Fruit fly (Drosophila melanogaster) whole organism, embryonic: Measurements from ENCODE around the gene Atat.

Source experiments
- Adf1 ChIP-seq: fragments of 200-800 bp; sonication (Bioruptor generic); IDR thresholded peaks from 2 replicates; pipeline ENCODE4 v1.3.6; 2022; ENCODE audit warnings: missing biosample characterization, missing genetic modification characterization
- CG10147 ChIP-seq: fragments of 200-800 bp; sonication (Bioruptor generic); optimal IDR thresholded peaks from 2 replicates; lab custom pipeline; 2019; ENCODE audit warnings: missing biosample characterization, mild to moderate bottlenecking, missing genetic modification characterization, moderate library complexity
- CG10267 ChIP-seq: fragments of 200-800 bp; sonication (Bioruptor generic); optimal IDR thresholded peaks from 2 replicates; lab custom pipeline; 2018; ENCODE audit warnings: missing biosample characterization, mild to moderate bottlenecking, missing genetic modification characterization, moderate library complexity
- CG10462 ChIP-seq: fragments of 200-800 bp; sonication (Bioruptor generic); optimal IDR thresholded peaks from 2 replicates; lab custom pipeline; 2016; ENCODE audit warnings: missing biosample characterization, missing genetic modification characterization
- CG10565 ChIP-seq: fragments of 200-800 bp; sonication (Bioruptor generic); optimal IDR thresholded peaks from 3 replicates; lab custom pipeline; 2016; ENCODE audit warnings: missing biosample characterization, mild to moderate bottlenecking, missing genetic modification characterization
- CG12104 ChIP-seq: fragments of 200-800 bp; sonication (Bioruptor generic); optimal IDR thresholded peaks from 3 replicates; lab custom pipeline; 2016; ENCODE audit warnings: missing biosample characterization, missing genetic modification characterization
- CG12391 ChIP-seq: fragments of 200-800 bp; sonication (Bioruptor generic); optimal IDR thresholded peaks from 3 replicates; lab custom pipeline; 2018; ENCODE audit warnings: missing biosample characterization, mild to moderate bottlenecking, missing genetic modification characterization, moderate library complexity
- CG15514 ChIP-seq: fragments of 200-800 bp; sonication (Bioruptor generic); optimal IDR thresholded peaks from 3 replicates; lab custom pipeline; 2017; ENCODE audit warnings: missing biosample characterization, missing genetic modification characterization, mild to moderate bottlenecking, moderate library complexity, missing genetic modification reagents
- CG17359 ChIP-seq: fragments of 200-800 bp; sonication (Bioruptor generic); optimal IDR thresholded peaks from 3 replicates; lab custom pipeline; 2018; ENCODE audit warnings: missing biosample characterization, mild to moderate bottlenecking, missing genetic modification characterization, moderate library complexity
- CG17385 ChIP-seq: fragments of 200-800 bp; sonication (Bioruptor generic); optimal IDR thresholded peaks from 3 replicates; lab custom pipeline; 2018; ENCODE audit warnings: missing biosample characterization, mild to moderate bottlenecking, missing genetic modification characterization
- CG2678 ChIP-seq: fragments of 200-800 bp; sonication (Bioruptor generic); optimal IDR thresholded peaks from 3 replicates; lab custom pipeline; 2019; ENCODE audit warnings: missing biosample characterization, mild to moderate bottlenecking, missing genetic modification characterization, moderate library complexity
- CG30403 ChIP-seq: fragments of 200-800 bp; sonication (Bioruptor generic); optimal IDR thresholded peaks from 3 replicates; lab custom pipeline; 2016; ENCODE audit warnings: missing biosample characterization, missing genetic modification characterization
- CG4328 ChIP-seq: fragments of 200-800 bp; sonication (Bioruptor generic); optimal IDR thresholded peaks from 3 replicates; lab custom pipeline; 2017; ENCODE audit warnings: missing biosample characterization, missing genetic modification reagents, missing genetic modification characterization
- CG4707 ChIP-seq: fragments of 200-800 bp; sonication (Bioruptor generic); optimal IDR thresholded peaks from 2 replicates; lab custom pipeline; 2018; ENCODE audit warnings: missing biosample characterization, mild to moderate bottlenecking, missing genetic modification characterization, moderate library complexity
- CG5180 ChIP-seq: fragments of 200-800 bp; sonication (Bioruptor generic); optimal IDR thresholded peaks from 3 replicates; lab custom pipeline; 2017; ENCODE audit warnings: missing biosample characterization, missing genetic modification characterization, mild to moderate bottlenecking, moderate library complexity, missing genetic modification reagents
- CG6854 ChIP-seq: fragments of 200-800 bp; sonication (Bioruptor generic); optimal IDR thresholded peaks from 3 replicates; lab custom pipeline; 2017; ENCODE audit warnings: missing biosample characterization, mild to moderate bottlenecking, missing genetic modification characterization
- CG7786 ChIP-seq: fragments of 200-800 bp; sonication (Bioruptor generic); optimal IDR thresholded peaks from 2 replicates; lab custom pipeline; 2016; ENCODE audit warnings: missing biosample characterization, missing genetic modification characterization
- CG7963 ChIP-seq: fragments of 200-800 bp; sonication (Bioruptor generic); IDR thresholded peaks from 3 replicates; pipeline ENCODE4 v1.3.6; 2022; ENCODE audit warnings: missing biosample characterization, missing genetic modification characterization; ENCODE audit not compliant: partially characterized antibody
- Dbx ChIP-seq: fragments of 200-800 bp; sonication (Bioruptor generic); IDR thresholded peaks from 3 replicates; pipeline ENCODE4 v1.3.6; 2022; ENCODE audit warnings: missing biosample characterization, missing genetic modification characterization
- Dek ChIP-seq: fragments of 200-800 bp; sonication (Bioruptor generic); optimal IDR thresholded peaks from 3 replicates; lab custom pipeline; 2019; ENCODE audit warnings: missing biosample characterization, mild to moderate bottlenecking, missing genetic modification characterization, moderate library complexity
- Dp ChIP-seq: fragments of 200-800 bp; sonication (Bioruptor generic); optimal IDR thresholded peaks from 2 replicates; lab custom pipeline; 2018; ENCODE audit warnings: missing biosample characterization, mild to moderate bottlenecking, missing genetic modification characterization, moderate library complexity
- HmgD ChIP-seq: fragments of 200-800 bp; sonication (Bioruptor generic); optimal IDR thresholded peaks from 3 replicates; lab custom pipeline; 2016; ENCODE audit warnings: missing biosample characterization, missing genetic modification characterization
- Hmr ChIP-seq: fragments of 200-800 bp; sonication (Bioruptor generic); optimal IDR thresholded peaks from 3 replicates; lab custom pipeline; 2017; ENCODE audit warnings: mild to moderate bottlenecking, missing biosample characterization, missing genetic modification reagents, missing genetic modification characterization
- Hr78 ChIP-seq, 2 experiments: fragments of 200-800 bp in 1 of 2; fragments of >200 bp in 1 of 2; sonication (Bioruptor generic) in 1 of 2; optimal IDR thresholded peaks; 2 replicates each; lab custom pipeline; 2017 to 2019; ENCODE audit warnings: missing biosample characterization in 2 of 2, missing genetic modification characterization in 2 of 2, mild to moderate bottlenecking in 1 of 2, moderate library complexity in 1 of 2
- Max ChIP-seq: fragments of 200-800 bp; sonication (Bioruptor generic); optimal IDR thresholded peaks from 2 replicates; lab custom pipeline; 2016; ENCODE audit warnings: missing biosample characterization, mild to moderate bottlenecking, missing genetic modification characterization
- Mes4 ChIP-seq: fragments of 200-800 bp; sonication (Bioruptor generic); optimal IDR thresholded peaks from 2 replicates; lab custom pipeline; 2016; ENCODE audit warnings: missing biosample characterization, missing genetic modification characterization
- Scr ChIP-seq: fragments of 200-800 bp; sonication (Bioruptor generic); IDR thresholded peaks from 2 replicates; pipeline ENCODE4 v1.3.6; 2022; ENCODE audit warnings: missing biosample characterization, missing genetic modification characterization; ENCODE audit not compliant: partially characterized antibody
- al ChIP-seq: fragments of 200-800 bp; sonication (Bioruptor generic); IDR thresholded peaks from 2 replicates; pipeline ENCODE4 v1.3.6; 2022; ENCODE audit warnings: missing biosample characterization, missing genetic modification characterization
- ash1 ChIP-seq: fragments of 200-800 bp; sonication (Bioruptor generic); optimal IDR thresholded peaks from 2 replicates; lab custom pipeline; 2018; ENCODE audit warnings: missing biosample characterization, mild to moderate bottlenecking, missing genetic modification characterization
- cato ChIP-seq: fragments of 200-800 bp; sonication (Bioruptor generic); optimal IDR thresholded peaks from 2 replicates; lab custom pipeline; 2016; ENCODE audit warnings: missing biosample characterization, missing genetic modification characterization, borderline replicate concordance
- cg ChIP-seq: fragments of 200-800 bp; sonication (Bioruptor generic); optimal IDR thresholded peaks from 3 replicates; lab custom pipeline; 2019; ENCODE audit warnings: missing biosample characterization, mild to moderate bottlenecking, missing genetic modification characterization, moderate library complexity
- exex ChIP-seq: fragments of 200-800 bp; sonication (Bioruptor generic); optimal IDR thresholded peaks from 4 replicates; lab custom pipeline; 2018; ENCODE audit warnings: missing biosample characterization, mild to moderate bottlenecking, missing genetic modification characterization, moderate library complexity
- h ChIP-seq: fragments of >200 bp; optimal IDR thresholded peaks from 2 replicates; lab custom pipeline; 2017
- hb ChIP-seq: fragments of 200-800 bp; sonication (Bioruptor generic); IDR thresholded peaks from 3 replicates; pipeline ENCODE4 v1.3.6; 2022; ENCODE audit warnings: missing biosample characterization, missing genetic modification characterization; ENCODE audit not compliant: partially characterized antibody
- pfk ChIP-seq: fragments of 200-800 bp; sonication (Bioruptor generic); optimal IDR thresholded peaks from 2 replicates; lab custom pipeline; 2018; ENCODE audit warnings: missing biosample characterization, mild to moderate bottlenecking, missing genetic modification characterization, moderate library complexity
- pnt ChIP-seq: fragments of 200-800 bp; sonication (Bioruptor generic); optimal IDR thresholded peaks from 3 replicates; lab custom pipeline; 2016; ENCODE audit warnings: missing biosample characterization, missing genetic modification characterization
- prd ChIP-seq, 3 experiments: fragments of >200 bp in 2 of 3; fragments of 200-800 bp in 1 of 3; sonication (Bioruptor generic) in 1 of 3; optimal IDR thresholded peaks in 2 of 3; IDR thresholded peaks in 1 of 3; 2 replicates in 2 of 3; 3 replicates in 1 of 3; pipeline versions ENCODE4 v1.3.6 to Lab custom; 2017 to 2022; ENCODE audit warnings: missing biosample characterization in 1 of 3, missing genetic modification characterization in 1 of 3
- psq ChIP-seq: fragments of 200-800 bp; sonication (Bioruptor generic); optimal IDR thresholded peaks from 2 replicates; lab custom pipeline; 2017; ENCODE audit warnings: missing biosample characterization, missing genetic modification characterization
- pum ChIP-seq: fragments of 200-800 bp; sonication (Bioruptor generic); optimal IDR thresholded peaks from 2 replicates; lab custom pipeline; 2016; ENCODE audit warnings: missing biosample characterization, missing genetic modification characterization
- ranshi ChIP-seq: fragments of 200-800 bp; sonication (Bioruptor generic); IDR thresholded peaks from 2 replicates; pipeline ENCODE4 v1.3.6; 2022; ENCODE audit warnings: missing biosample characterization, missing genetic modification characterization
- salm ChIP-seq: fragments of 200-800 bp; sonication (Bioruptor generic); optimal IDR thresholded peaks from 2 replicates; lab custom pipeline; 2018; ENCODE audit warnings: missing biosample characterization, mild to moderate bottlenecking, missing genetic modification characterization
- sc ChIP-seq, 3 experiments: fragments of >200 bp in 2 of 3; fragments of 200-800 bp in 1 of 3; sonication (Bioruptor generic) in 1 of 3; optimal IDR thresholded peaks; 2 replicates in 2 of 3; 3 replicates in 1 of 3; lab custom pipeline; 2017; ENCODE audit warnings: mild to moderate bottlenecking in 1 of 3, missing biosample characterization in 1 of 3, missing genetic modification characterization in 1 of 3, missing genetic modification reagents in 1 of 3
- scrt ChIP-seq: fragments of 200-800 bp; sonication (Bioruptor generic); optimal IDR thresholded peaks from 2 replicates; lab custom pipeline; 2018; ENCODE audit warnings: missing biosample characterization, mild to moderate bottlenecking, missing genetic modification characterization, moderate library complexity
- sima ChIP-seq: fragments of 200-800 bp; sonication (Bioruptor generic); optimal IDR thresholded peaks from 2 replicates; lab custom pipeline; 2016; ENCODE audit warnings: missing biosample characterization, missing genetic modification characterization
- sr ChIP-seq: fragments of 200-800 bp; sonication (Bioruptor generic); IDR thresholded peaks from 3 replicates; pipeline ENCODE4 v1.3.6; 2022; ENCODE audit warnings: missing biosample characterization, missing genetic modification characterization
- wdn ChIP-seq: fragments of 200-800 bp; sonication (Bioruptor generic); IDR thresholded peaks from 2 replicates; pipeline ENCODE4 v1.3.6; 2022; ENCODE audit warnings: missing biosample characterization, missing genetic modification characterization
- z ChIP-seq: fragments of 200-800 bp; sonication (Bioruptor generic); IDR thresholded peaks from 3 replicates; pipeline ENCODE4 v1.3.6; 2022; ENCODE audit warnings: missing biosample characterization, missing genetic modification characterization
- zfh1 ChIP-seq: fragments of 200-800 bp; sonication (Bioruptor generic); IDR thresholded peaks from 3 replicates; pipeline ENCODE4 v1.3.6; 2022; ENCODE audit warnings: missing biosample characterization, missing genetic modification characterization
- zfh2 ChIP-seq: fragments of 200-800 bp; sonication (Bioruptor generic); optimal IDR thresholded peaks from 2 replicates; lab custom pipeline; 2016; ENCODE audit warnings: missing biosample characterization, missing genetic modification characterization

Atat gene

DNA sequence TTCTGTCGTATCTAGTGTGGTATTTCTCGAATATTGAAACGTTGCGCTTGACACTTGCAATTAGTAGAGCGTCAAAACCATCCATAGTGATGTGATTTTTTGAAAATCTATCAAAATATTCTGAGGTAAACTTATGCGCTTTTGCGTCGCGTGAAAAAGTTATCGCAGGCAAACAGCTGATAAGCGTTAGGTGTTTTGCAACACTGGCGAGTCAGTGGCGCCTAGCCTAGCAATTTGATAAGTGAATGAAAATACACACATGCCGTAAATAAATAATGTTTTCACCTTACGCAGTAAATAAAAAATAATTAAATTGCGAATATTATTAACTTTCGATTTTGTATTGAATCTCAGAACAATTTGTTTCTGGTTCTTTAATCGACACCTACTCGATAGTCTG lies 8.8 kb upstream of the Atat start, which contains the start of gene CG42526 (continued):
- TF ChIP-seq Adf1 (GFP tag; lab: Robert Waterston, UW), result 0 out of 2 replicates have a peak, but pooled peaks have one; percentile 17
- no peak for TF ChIP-seq HmgD (GFP tag; lab: Kevin White, UChicago)
- no peak for TF ChIP-seq CG6854 (GFP tag; lab: Kevin White, UChicago)
- TF ChIP-seq CG4328 (GFP tag; lab: Kevin White, UChicago), result no peak
- TF ChIP-seq al (GFP tag; lab: Robert Waterston, UW), result no peak
- no peak for TF ChIP-seq CG12104 (GFP tag; lab: Kevin White, UChicago)
- TF ChIP-seq CG7786 (GFP tag; lab: Kevin White, UChicago), result peak; percentile 30
- no peak for TF ChIP-seq salm (tag; lab: Kevin White, UChicago)
- TF ChIP-seq prd (optimal IDR thresholded peaks at IDR 0.05; lab: Kevin White, UChicago), result no peak
- no peak for TF ChIP-seq prd (GFP tag; IDR thresholded peaks at IDR 0.05; lab: Robert Waterston, UW)
- TF ChIP-seq ash1 (GFP tag; lab: Kevin White, UChicago), result no peak
- no peak for TF ChIP-seq ranshi (GFP tag; lab: Robert Waterston, UW)
- TF ChIP-seq cg (GFP tag; lab: Kevin White, UChicago), result no peak
- TF ChIP-seq zfh1, result 0 out of 3 replicates have a peak, but pooled peaks have one; percentile 16
- peak; percentile 79 for TF ChIP-seq Dp (GFP tag; lab: Kevin White, UChicago)
- no peak for TF ChIP-seq scrt (GFP tag; lab: Kevin White, UChicago)
- TF ChIP-seq CG17359 (tag; lab: Kevin White, UChicago), result no peak
- no peak for TF ChIP-seq CG5180
- TF ChIP-seq Scr (GFP tag; lab: Robert Waterston, UW), result peak; percentile 57
- no peak for TF ChIP-seq h (lab: Kevin White, UChicago)
- TF ChIP-seq sr (GFP tag; lab: Robert Waterston, UW), result no peak
- no peak for TF ChIP-seq pnt
- TF ChIP-seq sc (optimal IDR thresholded peaks at IDR 0.05; lab: Kevin White, UChicago), result no peak
- no peak for TF ChIP-seq sc (GFP tag; optimal IDR thresholded peaks at IDR 0.05; lab: Kevin White, UChicago)
- peak; percentile 49 for TF ChIP-seq CG17385
- TF ChIP-seq hb (GFP tag; lab: Robert Waterston, UW), result 0 out of 3 replicates have a peak, but pooled peaks have one; percentile 31
- TF ChIP-seq cato (GFP tag; lab: Kevin White, UChicago), result no peak
- no peak for TF ChIP-seq CG2678 (tag; lab: Kevin White, UChicago)
- no peak for TF ChIP-seq Dek
- TF ChIP-seq Dbx (GFP tag; lab: Robert Waterston, UW), result peak; percentile 39; the same call in 1 of the 3 replicates
- TF ChIP-seq CG10147 (GFP tag; lab: Kevin White, UChicago), result peak; percentile 22
- TF ChIP-seq Max (GFP tag; lab: Kevin White, UChicago), result peak; percentile 26
- no peak for TF ChIP-seq CG10462 (GFP tag; lab: Kevin White, UChicago)
- no peak for TF ChIP-seq z
- TF ChIP-seq psq (GFP tag; lab: Kevin White, UChicago), result no peak
- peak; percentile 66 for TF ChIP-seq CG30403 (GFP tag; lab: Kevin White, UChicago)
- TF ChIP-seq Hmr (GFP tag; lab: Kevin White, UChicago), result peak; percentile 62
- TF ChIP-seq exex (tag; lab: Kevin White, UChicago), result no peak
- TF ChIP-seq CG10267, result peak; percentile 93
- no peak for TF ChIP-seq CG10565 (GFP tag; lab: Kevin White, UChicago)
- TF ChIP-seq CG4707 (GFP tag; lab: Kevin White, UChicago), result no peak
- no peak for TF ChIP-seq wdn
- peak; percentile 82 for TF ChIP-seq CG15514
- TF ChIP-seq CG12391 (tag; lab: Kevin White, UChicago), result peak; percentile 56
- no peak for TF ChIP-seq sima
- no peak for TF ChIP-seq CG7963 (GFP tag; lab: Robert Waterston, UW)
- no peak for TF ChIP-seq Hr78 (GFP tag; optimal IDR thresholded peaks at IDR 0.05; lab: Kevin White, UChicago)
- TF ChIP-seq zfh2 (GFP tag; lab: Kevin White, UChicago), result peak; percentile 63
- TF ChIP-seq Mes4 (GFP tag; lab: Kevin White, UChicago), result peak; percentile 27
- no peak for TF ChIP-seq pum (GFP tag; lab: Kevin White, UChicago)
- TF ChIP-seq pfk (GFP tag; lab: Kevin White, UChicago), result no peak
